Worm (Caenorhabditis elegans): ENCODE data around the gene Y69F12A.1.

Y69F12A.1 gene

ce11 chrIII:7498346-7498745 is 41.6 kb downstream of the Y69F12A.1 start (continued):
- no peak for TF ChIP-seq alr-1 (tag; optimal IDR thresholded peaks at IDR 0.05)
- TF ChIP-seq gmeb-1 (tag; optimal IDR thresholded peaks at IDR 0.05), result peak; percentile 96
- TF ChIP-seq nhr-21 (tag; optimal IDR thresholded peaks at IDR 0.05), result peak; percentile 82
- peak; percentile 77 for TF ChIP-seq sma-9 (GFP tag; optimal IDR thresholded peaks at IDR 0.05)
- no peak for TF ChIP-seq sma-9 (tag; optimal IDR thresholded peaks at IDR 0.05)

- TF ChIP-seq sma-3 (GFP tag; optimal IDR thresholded peaks at IDR 0.05), result peak; percentile 73
- TF ChIP-seq ztf-4 (tag; optimal IDR thresholded peaks at IDR 0.05), result peak; percentile 37
- no peak for TF ChIP-seq aly-2 (tag; optimal IDR thresholded peaks at IDR 0.05)
- TF ChIP-seq peb-1 (tag; optimal IDR thresholded peaks at IDR 0.05), result no peak
- TF ChIP-seq ztf-1 (GFP tag; conservative IDR thresholded peaks at IDR 0.05), result no peak
- TF ChIP-seq nhr-23 (tag; optimal IDR thresholded peaks at IDR 0.05), result no peak
- TF ChIP-seq nhr-21 (tag; optimal IDR thresholded peaks at IDR 0.05), result peak; percentile 63
- TF ChIP-seq nhr-12 (tag; optimal IDR thresholded peaks at IDR 0.05), result no peak
- TF ChIP-seq nhr-10 (tag; optimal IDR thresholded peaks at IDR 0.05), result peak; percentile 42
- TF ChIP-seq lsy-2 (tag; optimal IDR thresholded peaks at IDR 0.05), result peak; percentile 84 to 91
- no peak for TF ChIP-seq blmp-1 (tag; optimal IDR thresholded peaks at IDR 0.05; ENCODE audit: insufficient read depth)
- peak in 1 of 2 experiments; percentile 4 for TF ChIP-seq mdl-1 (tag; optimal IDR thresholded peaks at IDR 0.05)
- TF ChIP-seq gmeb-1 (tag; optimal IDR thresholded peaks at IDR 0.05), result peak; percentile 92
- no peak for TF ChIP-seq alr-1 (tag; optimal IDR thresholded peaks at IDR 0.05)
- TF ChIP-seq F13H6.1 (tag; optimal IDR thresholded peaks at IDR 0.05), result peak; percentile 77
- peak; percentile 53 for TF ChIP-seq fos-1 (tag; optimal IDR thresholded peaks at IDR 0.05)
- no peak for TF ChIP-seq elt-1 (tag; optimal IDR thresholded peaks at IDR 0.05)
- peak; percentile 74 for TF ChIP-seq nhr-25 (tag; optimal IDR thresholded peaks at IDR 0.05)
- peak; percentile 50 for TF ChIP-seq ama-1 (optimal IDR thresholded peaks at IDR 0.05)
- no peak for TF ChIP-seq Y55F3AM.14 (GFP tag; optimal IDR thresholded peaks at IDR 0.05)
- TF ChIP-seq R02D3.7 (tag; optimal IDR thresholded peaks at IDR 0.05), result peak; percentile 8
- no peak for TF ChIP-seq nhr-77 (tag; optimal IDR thresholded peaks at IDR 0.05)
- TF ChIP-seq ztf-11 (tag; optimal IDR thresholded peaks at IDR 0.05), result no peak
- TF ChIP-seq sma-9 (GFP tag; optimal IDR thresholded peaks at IDR 0.05), result peak; percentile 82
- no peak for TF ChIP-seq sma-9 (tag; optimal IDR thresholded peaks at IDR 0.05)
- peak; percentile 83 for TF ChIP-seq unc-55 (GFP tag; optimal IDR thresholded peaks at IDR 0.05)
- no peak for TF ChIP-seq unc-39 (tag; optimal IDR thresholded peaks at IDR 0.05)
- peak; percentile 90 for TF ChIP-seq lin-13 (GFP tag; optimal IDR thresholded peaks at IDR 0.05)
- no peak for TF ChIP-seq mbf-1 (tag; optimal IDR thresholded peaks at IDR 0.05)
- no peak for TF ChIP-seq zag-1 (tag; optimal IDR thresholded peaks at IDR 0.05)
- peak; percentile 58 for TF ChIP-seq lin-11 (tag; optimal IDR thresholded peaks at IDR 0.05)
- TF ChIP-seq crh-2 (tag; optimal IDR thresholded peaks at IDR 0.05), result peak; percentile 87
- TF ChIP-seq mab-5 (tag; optimal IDR thresholded peaks at IDR 0.05), result peak; percentile 32
- TF ChIP-seq nhr-6 (tag; optimal IDR thresholded peaks at IDR 0.05), result peak; percentile 5
- no peak for TF ChIP-seq egl-27 (tag; optimal IDR thresholded peaks at IDR 0.05)
- TF ChIP-seq ceh-82 (tag; optimal IDR thresholded peaks at IDR 0.05), result no peak
- no peak for TF ChIP-seq skn-1 (tag; optimal IDR thresholded peaks at IDR 0.05)
- TF ChIP-seq C34F6.9 (tag; optimal IDR thresholded peaks at IDR 0.05), result peak; percentile 93
- no peak for TF ChIP-seq ceh-16 (tag; optimal IDR thresholded peaks at IDR 0.05)
- TF ChIP-seq snpc-4 (tag; optimal IDR thresholded peaks at IDR 0.05), result peak; percentile 54
- TF ChIP-seq nhr-129 (tag; optimal IDR thresholded peaks at IDR 0.05), result peak; percentile 53
- TF ChIP-seq ZK546.5 (tag; optimal IDR thresholded peaks at IDR 0.05), result no peak
- TF ChIP-seq nhr-237 (tag; optimal IDR thresholded peaks at IDR 0.05), result no peak
- TF ChIP-seq elt-3 (tag; optimal IDR thresholded peaks at IDR 0.05), result no peak
- TF ChIP-seq nhr-11 (tag; optimal IDR thresholded peaks at IDR 0.05), result no peak
- no peak for TF ChIP-seq lin-39 (tag; optimal IDR thresholded peaks at IDR 0.05)
- TF ChIP-seq unc-62 (GFP tag; optimal IDR thresholded peaks at IDR 0.05), result no peak
- peak; percentile 19 for TF ChIP-seq sem-4 (tag; optimal IDR thresholded peaks at IDR 0.05)
- no peak for TF ChIP-seq dmd-4 (tag; optimal IDR thresholded peaks at IDR 0.05)
Observed at ce11 chrIII:7499421-7499902, 42.7 kb downstream of the Y69F12A.1 start, which contains the start of the genes C07H6.9 and sap-140. C07H6.9 (minus strand) TSS chrIII:7499471. sap-140 (plus strand) TSS chrIII:7499738.

Measured in whole organism, L2 larva.